Fruit fly (Drosophila melanogaster) whole organism, prepupa: ENCODE measurements around the gene Trf2.

Experiments used
- Blimp-1 ChIP-seq: fragments of 200-800 bp; sonication (Bioruptor generic); optimal IDR thresholded peaks from 3 replicates; lab custom pipeline; 2017; ENCODE audit warnings: missing biosample characterization, missing genetic modification characterization, mild to moderate bottlenecking, moderate library complexity, missing genetic modification reagents
- CG10631 ChIP-seq: fragments of 200-800 bp; sonication (Bioruptor generic); optimal IDR thresholded peaks from 2 replicates; lab custom pipeline; 2016; ENCODE audit warnings: missing biosample characterization, missing genetic modification characterization
- CG16779 ChIP-seq: fragments of 200-800 bp; sonication (Bioruptor generic); optimal IDR thresholded peaks from 3 replicates; lab custom pipeline; 2017; ENCODE audit warnings: missing biosample characterization, mild to moderate bottlenecking, missing genetic modification characterization
- CG4318 ChIP-seq: fragments of 200-800 bp; sonication (Bioruptor generic); optimal IDR thresholded peaks from 3 replicates; lab custom pipeline; 2017; ENCODE audit warnings: missing biosample characterization, mild to moderate bottlenecking, missing genetic modification characterization
- CG6808 ChIP-seq: fragments of 200-800 bp; sonication (Bioruptor generic); optimal IDR thresholded peaks from 3 replicates; lab custom pipeline; 2017; ENCODE audit warnings: missing biosample characterization, missing genetic modification characterization, mild to moderate bottlenecking, moderate library complexity, missing genetic modification reagents
- CG7368 ChIP-seq: fragments of 200-800 bp; sonication (Bioruptor generic); optimal IDR thresholded peaks from 3 replicates; lab custom pipeline; 2016; ENCODE audit warnings: missing biosample characterization, missing genetic modification characterization
- Eip75B ChIP-seq: fragments of 200-800 bp; sonication (Bioruptor generic); optimal IDR thresholded peaks from 3 replicates; lab custom pipeline; 2016; ENCODE audit warnings: missing biosample characterization, missing genetic modification characterization
- Sox102F ChIP-seq: fragments of 200-800 bp; sonication (Bioruptor generic); optimal IDR thresholded peaks from 2 replicates; lab custom pipeline; 2016; ENCODE audit warnings: missing biosample characterization, mild to moderate bottlenecking, missing genetic modification characterization
- Sox14 ChIP-seq: fragments of 200-800 bp; sonication (Bioruptor generic); optimal IDR thresholded peaks from 3 replicates; lab custom pipeline; 2016; ENCODE audit warnings: missing biosample characterization, missing genetic modification characterization
- achi ChIP-seq: fragments of 200-800 bp; sonication (Bioruptor generic); optimal IDR thresholded peaks from 3 replicates; lab custom pipeline; 2016; ENCODE audit warnings: missing biosample characterization, missing genetic modification characterization
- salr ChIP-seq, 2 experiments: fragments of 200-800 bp; sonication (Bioruptor generic); optimal IDR thresholded peaks; 3 replicates each; lab custom pipeline; 2016 to 2018; ENCODE audit warnings: missing biosample characterization in 2 of 2, missing genetic modification characterization in 2 of 2, mild to moderate bottlenecking in 1 of 2

- TF ChIP-seq CG4318 (GFP tag; lab: Kevin White, UChicago) = no peak
- no peak for TF ChIP-seq Eip75B (GFP tag; lab: Kevin White, UChicago)
- TF ChIP-seq CG16779 = peak; percentile 30
- no peak for TF ChIP-seq Sox14 (GFP tag; lab: Kevin White, UChicago)
- TF ChIP-seq achi (GFP tag; lab: Kevin White, UChicago) = peak; percentile 9
- peak; percentile 40 for TF ChIP-seq CG6808 (GFP tag; lab: Kevin White, UChicago)
- peak; percentile 28 for TF ChIP-seq CG7368 (GFP tag; lab: Kevin White, UChicago)
- TF ChIP-seq Blimp-1 = no peak
- no peak for TF ChIP-seq Sox102F
- no peak for TF ChIP-seq CG10631 (GFP tag; lab: Kevin White, UChicago)
- TF ChIP-seq salr (GFP tag; optimal IDR thresholded peaks at IDR 0.05; lab: Kevin White, UChicago) = no peak
Measured at dm6 chrX:8410349-8411240, 1.5 kb downstream of the Trf2 start.
